Worm (Caenorhabditis elegans) whole organism, L2 larva: ENCODE measurements around the gene erl-1.

Experiments
- F13H6.1 ChIP-seq: sonication (generic microtip); optimal IDR thresholded peaks from 2 replicates; lab custom pipeline; 2016; ENCODE audit warnings: missing genetic modification characterization, missing compliant biosample characterization
- R02D3.7 ChIP-seq: fragments of 150-350 bp; optimal IDR thresholded peaks from 2 replicates; lab custom pipeline; 2014; ENCODE audit warnings: missing biosample characterization, missing genetic modification characterization
- dmd-4 ChIP-seq: sonication (generic microtip); optimal IDR thresholded peaks from 2 replicates; lab custom pipeline; 2017; ENCODE audit warnings: missing biosample characterization, missing genetic modification characterization
- egl-27 ChIP-seq: sonication (generic microtip); optimal IDR thresholded peaks from 3 replicates; lab custom pipeline; 2017; ENCODE audit warnings: missing biosample characterization, missing genetic modification reagents, missing genetic modification characterization
- lsy-2 ChIP-seq, 2 experiments: fragments of 150-350 bp in 1 of 2; sonication (generic microtip) in 1 of 2; optimal IDR thresholded peaks; 2 replicates each; lab custom pipeline; 2014 to 2017; ENCODE audit warnings: missing biosample characterization in 2 of 2, missing genetic modification characterization in 2 of 2
- mab-5 ChIP-seq: fragments of 150-350 bp; optimal IDR thresholded peaks from 2 replicates; lab custom pipeline; 2014; ENCODE audit warnings: missing biosample characterization, missing genetic modification characterization
- nhr-11 ChIP-seq: fragments of 150-350 bp; optimal IDR thresholded peaks from 2 replicates; lab custom pipeline; 2014; ENCODE audit warnings: missing biosample characterization, missing genetic modification characterization
- nhr-25 ChIP-seq: fragments of 150-350 bp; sonication (generic microtip); optimal IDR thresholded peaks from 3 replicates; lab custom pipeline; 2014; ENCODE audit warnings: missing biosample characterization, missing genetic modification characterization
- snpc-4 ChIP-seq: fragments of 150-350 bp; optimal IDR thresholded peaks from 2 replicates; lab custom pipeline; 2014; ENCODE audit warnings: missing biosample characterization, missing genetic modification characterization

DNA sequence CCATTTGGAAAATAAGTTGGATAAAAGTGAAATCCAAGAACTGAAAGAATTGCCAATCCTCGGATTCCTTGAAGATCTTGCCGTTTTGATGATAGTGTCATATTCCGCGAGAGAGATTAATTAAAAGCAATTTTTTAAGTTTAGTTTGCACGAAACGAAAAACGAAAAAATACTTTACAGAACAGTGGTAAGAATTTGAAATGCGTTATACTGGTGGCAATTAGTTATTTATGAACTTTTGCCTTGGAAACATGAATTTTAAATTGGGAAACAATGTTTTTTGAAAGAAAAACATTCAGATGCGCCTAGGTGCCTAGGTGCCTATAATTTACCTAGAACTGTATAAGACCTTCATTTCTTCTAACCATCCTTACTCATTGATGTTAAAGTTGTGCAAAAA lies 20.0 kb downstream of the erl-1 start, which contains the start of gene oac-57:
- TF ChIP-seq dmd-4 (no peak), R02D3.7 (tag; lab: Kevin White, UChicago) (no peak), F13H6.1 (no peak), nhr-25 (tag; lab: Kevin White, UChicago) (no peak), mab-5 (no peak), nhr-11 (tag; lab: Kevin White, UChicago) (no peak), egl-27 (no peak), lsy-2 (tag; optimal IDR thresholded peaks at IDR 0.05; lab: Kevin White, UChicago) (no peak), snpc-4 (tag; lab: Kevin White, UChicago) (no peak)
